Fruit fly (Drosophila melanogaster) whole organism, prepupa: ENCODE results near the gene por.

ENCODE experiments used
- CG10669 ChIP-seq: fragments of 200-800 bp; sonication (Bioruptor generic); optimal IDR thresholded peaks from 3 replicates; lab custom pipeline; 2018; ENCODE audit warnings: missing biosample characterization, mild to moderate bottlenecking, missing genetic modification characterization, moderate library complexity
- CG32006 ChIP-seq: fragments of 200-800 bp; sonication (Bioruptor generic); optimal IDR thresholded peaks from 3 replicates; lab custom pipeline; 2017; ENCODE audit warnings: missing biosample characterization, mild to moderate bottlenecking, missing genetic modification characterization
- CG34406 ChIP-seq: fragments of 200-800 bp; sonication (Bioruptor generic); optimal IDR thresholded peaks from 3 replicates; lab custom pipeline; 2016; ENCODE audit warnings: missing biosample characterization, missing genetic modification characterization
- CG4318 ChIP-seq: fragments of 200-800 bp; sonication (Bioruptor generic); optimal IDR thresholded peaks from 3 replicates; lab custom pipeline; 2017; ENCODE audit warnings: missing biosample characterization, mild to moderate bottlenecking, missing genetic modification characterization
- CG6808 ChIP-seq: fragments of 200-800 bp; sonication (Bioruptor generic); optimal IDR thresholded peaks from 3 replicates; lab custom pipeline; 2017; ENCODE audit warnings: missing biosample characterization, missing genetic modification characterization, mild to moderate bottlenecking, moderate library complexity, missing genetic modification reagents
- CG8119 ChIP-seq: fragments of 200-800 bp; sonication (Bioruptor generic); IDR thresholded peaks from 3 replicates; pipeline ENCODE4 v1.3.6; 2022; ENCODE audit warnings: missing biosample characterization, missing genetic modification characterization
- Eip78C ChIP-seq: fragments of 200-800 bp; sonication (Bioruptor generic); peaks from one replicate; lab custom pipeline; 2016; ENCODE audit warnings: missing biosample characterization, missing genetic modification characterization
- Ets21C ChIP-seq: fragments of 200-800 bp; sonication (Bioruptor generic); optimal IDR thresholded peaks from 3 replicates; lab custom pipeline; 2016; ENCODE audit warnings: missing biosample characterization, missing genetic modification characterization
- Hr38 ChIP-seq: sonication (Bioruptor generic); optimal IDR thresholded peaks from 2 replicates; lab custom pipeline; 2016; ENCODE audit warnings: missing biosample characterization, missing genetic modification characterization
- Hr4 ChIP-seq: fragments of 200-800 bp; sonication (Bioruptor generic); optimal IDR thresholded peaks from 3 replicates; lab custom pipeline; 2016; ENCODE audit warnings: missing biosample characterization, missing genetic modification characterization
- dsx ChIP-seq: fragments of 200-800 bp; optimal IDR thresholded peaks from 3 replicates; lab custom pipeline; 2019; ENCODE audit warnings: missing biosample characterization, mild to moderate bottlenecking, missing genetic modification characterization, moderate library complexity; ENCODE audit not compliant: poor library complexity, severe bottlenecking
- esn ChIP-seq: fragments of 200-800 bp; sonication (Bioruptor generic); optimal IDR thresholded peaks from 2 replicates; lab custom pipeline; 2016; ENCODE audit warnings: missing biosample characterization, mild to moderate bottlenecking, missing genetic modification characterization, moderate library complexity
- fd59A ChIP-seq: fragments of 200-800 bp; sonication (Bioruptor generic); optimal IDR thresholded peaks from 2 replicates; lab custom pipeline; 2017; ENCODE audit warnings: missing biosample characterization, mild to moderate bottlenecking, missing genetic modification characterization, missing genetic modification reagents
- svp ChIP-seq: fragments of 200-800 bp; sonication (Bioruptor generic); peaks from one replicate; lab custom pipeline; 2016; ENCODE audit warnings: missing biosample characterization, missing genetic modification characterization
- vri ChIP-seq: fragments of 200-800 bp; sonication (Bioruptor generic); optimal IDR thresholded peaks from 3 replicates; lab custom pipeline; 2016; ENCODE audit warnings: missing biosample characterization, mild to moderate bottlenecking, missing genetic modification characterization

The por gene

dm6 chrX:18350609-18351008 lies 29.0 kb downstream of the por start:
- TF ChIP-seq vri (GFP tag; lab: Kevin White, UChicago) = no peak

DNA sequence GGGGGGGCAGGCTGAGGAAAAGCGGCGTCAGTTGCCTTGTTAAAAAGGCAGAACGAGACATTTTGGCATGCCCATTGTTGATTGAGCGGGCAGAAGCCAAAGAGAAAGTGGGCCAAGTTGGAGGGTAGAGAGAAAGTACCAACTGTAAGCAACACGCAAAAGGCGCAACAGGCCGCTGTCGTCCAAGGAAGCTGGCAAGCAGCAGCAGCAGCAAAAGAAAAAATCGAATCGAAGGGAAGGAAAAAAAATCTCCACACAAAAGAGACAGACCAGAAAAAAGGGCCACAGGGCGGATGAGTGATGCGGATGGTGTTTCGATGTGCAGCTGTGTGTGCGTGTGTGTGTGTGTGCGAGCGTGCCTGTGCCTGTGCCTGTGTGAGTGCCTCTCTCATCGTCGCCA lies 32.0 kb downstream of the por start:
- TF ChIP-seq svp (GFP tag; lab: Kevin White, UChicago) (no peak), fd59A (GFP tag; lab: Kevin White, UChicago) (no peak), CG4318 (no peak), Hr4 (GFP tag; lab: Kevin White, UChicago) (no peak), CG8119 (GFP tag; lab: Robert Waterston, UW) (no peak), Hr38 (no peak), CG32006 (GFP tag; lab: Kevin White, UChicago) (no peak), CG6808 (no peak), esn (GFP tag; lab: Kevin White, UChicago) (no peak)

DNA sequence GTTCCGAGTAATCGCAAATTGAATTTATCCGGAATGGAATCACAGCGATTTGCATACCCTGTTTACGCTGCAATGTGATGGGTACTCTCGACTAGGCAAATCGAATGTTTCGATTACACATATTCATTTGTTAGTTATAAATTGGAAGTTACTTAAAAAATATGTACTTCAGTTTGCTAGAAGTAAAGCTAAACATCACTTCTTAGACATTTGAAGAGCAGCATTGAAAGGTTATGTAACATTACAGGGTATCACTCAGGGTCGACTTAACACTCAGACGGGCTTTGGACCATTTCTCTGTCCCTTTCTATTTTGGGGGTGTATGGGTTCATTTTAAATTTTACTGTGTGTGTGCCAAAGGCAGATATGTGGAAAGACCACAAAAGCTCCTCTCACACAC lies 38.6 kb downstream of the por start:
- peak; percentile 63 for TF ChIP-seq Eip78C (GFP tag; lab: Kevin White, UChicago)
- TF ChIP-seq CG32006 (GFP tag; lab: Kevin White, UChicago) = peak; percentile 18
- TF ChIP-seq dsx (GFP tag; lab: Kevin White, UChicago) = peak; percentile 4
- TF ChIP-seq CG10669 = peak; percentile 4
- TF ChIP-seq Ets21C (GFP tag; lab: Kevin White, UChicago) = no peak
- no peak for TF ChIP-seq CG34406 (GFP tag; lab: Kevin White, UChicago)
- peak; percentile 72 for TF ChIP-seq svp (GFP tag; lab: Kevin White, UChicago)
